Worm (Caenorhabditis elegans) whole organism, young adult: ENCODE results near the gene pik-1.
A peak's percentile ranks its signal among the peaks of the same experiment; 100 is the strongest.

Source experiments
- D2030.7 ChIP-seq: fragments of 200-800 bp; sonication (Bioruptor generic); IDR thresholded peaks from 2 replicates; pipeline ENCODE4 v1.3.6; 2022; ENCODE audit warnings: missing genetic modification reagents, missing genetic modification characterization, missing compliant biosample characterization
- F10E7.11 ChIP-seq: sonication (generic microtip); optimal IDR thresholded peaks from 2 replicates; lab custom pipeline; 2017; ENCODE audit warnings: mild to moderate bottlenecking, missing genetic modification characterization, moderate library complexity, missing compliant biosample characterization
- F52B5.7 ChIP-seq: sonication (generic microtip); optimal IDR thresholded peaks from 2 replicates; lab custom pipeline; 2016; ENCODE audit warnings: mild to moderate bottlenecking, missing genetic modification characterization, missing compliant biosample characterization
- F55B11.4 ChIP-seq: sonication (generic microtip); optimal IDR thresholded peaks from 2 replicates; lab custom pipeline; 2016; ENCODE audit warnings: missing compliant biosample characterization, missing genetic modification characterization, borderline replicate concordance; ENCODE audit not compliant: insufficient read depth
- F57A8.1 ChIP-seq: fragments of 200-800 bp; sonication (Bioruptor generic); optimal IDR thresholded peaks from 2 replicates; lab custom pipeline; 2018; ENCODE audit warnings: mild to moderate bottlenecking, missing genetic modification characterization, moderate library complexity, missing compliant biosample characterization
- Y53G8AR.9 ChIP-seq: fragments of 200-800 bp; sonication (Bioruptor generic); conservative IDR thresholded peaks from 2 replicates; pipeline ENCODE4 v1.3.6; 2022; ENCODE audit warnings: missing genetic modification reagents, missing genetic modification characterization, missing compliant biosample characterization
- ZK185.1 ChIP-seq: sonication (generic microtip); optimal IDR thresholded peaks from 2 replicates; lab custom pipeline; 2016; ENCODE audit warnings: mild to moderate bottlenecking, missing genetic modification characterization, missing compliant biosample characterization; ENCODE audit not compliant: poor library complexity, severe bottlenecking
- ama-1 ChIP-seq, 3 experiments: fragments of 150-350 bp in 1 of 3; sonication (generic microtip) in 2 of 3; optimal IDR thresholded peaks; 2 replicates each; lab custom pipeline; 2014 to 2018; ENCODE audit warnings: missing biosample characterization in 2 of 3, missing genetic modification characterization in 2 of 3, missing genetic modification reagents in 2 of 3
- bed-2 ChIP-seq: fragments of 200-800 bp; sonication (Bioruptor generic); IDR thresholded peaks from 2 replicates; pipeline ENCODE4 v1.3.6; 2022; ENCODE audit warnings: missing genetic modification reagents, missing genetic modification characterization, missing compliant biosample characterization
- cebp-2 ChIP-seq: fragments of 200-800 bp; sonication (Bioruptor generic); IDR thresholded peaks from 2 replicates; pipeline ENCODE4 v1.3.6; 2022; ENCODE audit warnings: missing genetic modification characterization, missing compliant biosample characterization
- ceh-40 ChIP-seq: fragments of 200-800 bp; sonication (Bioruptor generic); IDR thresholded peaks from 2 replicates; pipeline ENCODE4 v1.3.6; 2022; ENCODE audit warnings: missing genetic modification characterization, missing compliant biosample characterization
- ceh-58 ChIP-seq: fragments of 200-800 bp; sonication (Bioruptor generic); IDR thresholded peaks from 2 replicates; pipeline ENCODE4 v1.3.6; 2022; ENCODE audit warnings: missing genetic modification characterization, missing compliant biosample characterization
- ceh-91 ChIP-seq: fragments of 200-800 bp; sonication (Bioruptor generic); IDR thresholded peaks from 2 replicates; pipeline ENCODE4 v1.3.6; 2022; ENCODE audit warnings: missing genetic modification reagents, missing genetic modification characterization, missing compliant biosample characterization
- chd-7 ChIP-seq: sonication (generic microtip); optimal IDR thresholded peaks from 2 replicates; lab custom pipeline; 2016; ENCODE audit warnings: mild to moderate bottlenecking, missing genetic modification characterization, moderate library complexity, missing compliant biosample characterization
- die-1 ChIP-seq: sonication (generic microtip); optimal IDR thresholded peaks from 2 replicates; lab custom pipeline; 2016; ENCODE audit warnings: missing genotype, mild to moderate bottlenecking, missing genetic modification characterization, missing compliant biosample characterization
- dox-1 ChIP-seq: fragments of 200-800 bp; sonication (Bioruptor generic); IDR thresholded peaks from 2 replicates; pipeline ENCODE4 v1.3.6; 2022; ENCODE audit warnings: missing genetic modification reagents, missing genetic modification characterization, missing compliant biosample characterization
- dpl-1 ChIP-seq: fragments of 150-350 bp; optimal IDR thresholded peaks from 2 replicates; lab custom pipeline; 2014; ENCODE audit warnings: missing biosample characterization, missing genetic modification reagents, missing genetic modification characterization
- egl-18 ChIP-seq: fragments of 200-800 bp; sonication (Bioruptor generic); IDR thresholded peaks from 2 replicates; pipeline ENCODE4 v1.3.6; 2022; ENCODE audit warnings: missing genetic modification reagents, missing genetic modification characterization, missing compliant biosample characterization
- ekl-4 ChIP-seq: fragments of 200-800 bp; sonication (Bioruptor generic); IDR thresholded peaks from 2 replicates; pipeline ENCODE4 v1.3.6; 2022; ENCODE audit warnings: missing genetic modification reagents, missing genetic modification characterization, missing compliant biosample characterization
- him-1 ChIP-seq: sonication (generic microtip); optimal IDR thresholded peaks from 2 replicates; lab custom pipeline; 2016; ENCODE audit warnings: missing genotype, missing genetic modification reagents, missing genetic modification characterization, missing compliant biosample characterization
- hmg-1.2 ChIP-seq: fragments of 200-800 bp; sonication (Bioruptor generic); IDR thresholded peaks from 2 replicates; pipeline ENCODE4 v1.3.6; 2022; ENCODE audit warnings: missing genetic modification reagents, missing genetic modification characterization, missing compliant biosample characterization
- hrde-1 ChIP-seq: sonication (generic microtip); optimal IDR thresholded peaks from 2 replicates; lab custom pipeline; 2016; ENCODE audit warnings: missing genetic modification characterization, mild to moderate bottlenecking, missing compliant biosample characterization, moderate library complexity, missing genotype, missing genetic modification reagents, borderline replicate concordance
- let-526 ChIP-seq: fragments of 200-800 bp; sonication (Bioruptor generic); IDR thresholded peaks from 2 replicates; pipeline ENCODE4 v1.3.6; 2022; ENCODE audit warnings: missing genetic modification reagents, missing genetic modification characterization, missing compliant biosample characterization
- let-607 ChIP-seq, 2 experiments: fragments of 200-800 bp in 1 of 2; sonication (Bioruptor generic) in 1 of 2; sonication (generic microtip) in 1 of 2; optimal IDR thresholded peaks; 2 replicates each; lab custom pipeline; 2016 to 2018; ENCODE audit warnings: mild to moderate bottlenecking in 2 of 2, missing compliant biosample characterization in 2 of 2, missing genetic modification characterization in 2 of 2, moderate library complexity in 2 of 2, missing genotype in 1 of 2
- lsl-1 ChIP-seq: fragments of 200-800 bp; sonication (Bioruptor generic); optimal IDR thresholded peaks from 2 replicates; lab custom pipeline; 2018; ENCODE audit warnings: mild to moderate bottlenecking, missing genetic modification characterization, moderate library complexity, missing compliant biosample characterization
- lsy-27 ChIP-seq: sonication (generic microtip); optimal IDR thresholded peaks from 2 replicates; lab custom pipeline; 2017; ENCODE audit warnings: missing genetic modification characterization, mild to moderate bottlenecking, missing compliant biosample characterization, antibody characterized with exemption, missing genotype, borderline replicate concordance; ENCODE audit not compliant: insufficient read depth
- madf-8 ChIP-seq: fragments of 200-800 bp; sonication (Bioruptor generic); conservative IDR thresholded peaks from 2 replicates; pipeline ENCODE4 v1.3.6; 2022; ENCODE audit warnings: missing genetic modification reagents, missing genetic modification characterization, missing compliant biosample characterization
- mes-4 ChIP-seq: sonication (generic microtip); optimal IDR thresholded peaks from 2 replicates; lab custom pipeline; 2016; ENCODE audit warnings: missing genotype, missing genetic modification characterization, missing compliant biosample characterization
- nfya-2 ChIP-seq: fragments of 200-800 bp; sonication (Bioruptor generic); IDR thresholded peaks from 2 replicates; pipeline ENCODE4 v1.3.6; 2022; ENCODE audit warnings: missing genetic modification reagents, missing genetic modification characterization, missing compliant biosample characterization
- nhr-179 ChIP-seq: sonication (generic microtip); optimal IDR thresholded peaks from 2 replicates; lab custom pipeline; 2016; ENCODE audit warnings: mild to moderate bottlenecking, missing genetic modification characterization, missing compliant biosample characterization
- nhr-90 ChIP-seq: sonication (generic microtip); optimal IDR thresholded peaks from 2 replicates; lab custom pipeline; 2016; ENCODE audit warnings: missing genotype, mild to moderate bottlenecking, missing genetic modification characterization, missing compliant biosample characterization
- pbrm-1 ChIP-seq: fragments of 200-800 bp; sonication (Bioruptor generic); IDR thresholded peaks from 2 replicates; pipeline ENCODE4 v1.3.6; 2022; ENCODE audit warnings: missing genetic modification reagents, missing genetic modification characterization, missing compliant biosample characterization
- pha-4 ChIP-seq: fragments of 150-350 bp; sonication (generic microtip); optimal IDR thresholded peaks from 2 replicates; lab custom pipeline; 2014; ENCODE audit warnings: missing biosample characterization, missing genetic modification reagents, missing genetic modification characterization
- repo-1 ChIP-seq: sonication (generic microtip); optimal IDR thresholded peaks from 2 replicates; lab custom pipeline; 2017; ENCODE audit warnings: mild to moderate bottlenecking, missing genetic modification characterization, missing compliant biosample characterization
- sea-2 ChIP-seq: fragments of 200-800 bp; sonication (Bioruptor generic); IDR thresholded peaks from 2 replicates; pipeline ENCODE4 v1.3.6; 2022; ENCODE audit warnings: missing genetic modification characterization, missing compliant biosample characterization
- snpc-1.3 ChIP-seq: sonication (generic microtip); optimal IDR thresholded peaks from 2 replicates; lab custom pipeline; 2017; ENCODE audit warnings: missing genetic modification characterization, mild to moderate bottlenecking, missing compliant biosample characterization, antibody characterized with exemption, moderate library complexity, missing genotype, missing genetic modification reagents; ENCODE audit not compliant: insufficient read depth
- somi-1 ChIP-seq: fragments of 200-800 bp; sonication (Bioruptor generic); optimal IDR thresholded peaks from 2 replicates; lab custom pipeline; 2018; ENCODE audit warnings: mild to moderate bottlenecking, missing genetic modification characterization, missing compliant biosample characterization
- tlf-1 ChIP-seq: fragments of 200-800 bp; sonication (Bioruptor generic); optimal IDR thresholded peaks from 2 replicates; lab custom pipeline; 2018; ENCODE audit warnings: mild to moderate bottlenecking, missing genetic modification characterization, missing compliant biosample characterization
- unc-130 ChIP-seq: sonication (generic microtip); optimal IDR thresholded peaks from 2 replicates; lab custom pipeline; 2016; ENCODE audit warnings: missing genetic modification reagents, missing genetic modification characterization, missing compliant biosample characterization
- unc-62 ChIP-seq: fragments of 150-350 bp; optimal IDR thresholded peaks from 2 replicates; lab custom pipeline; 2014; ENCODE audit warnings: missing biosample characterization, missing genetic modification reagents, missing genetic modification characterization
- zim-3 ChIP-seq: sonication (generic microtip); optimal IDR thresholded peaks from 2 replicates; lab custom pipeline; 2017; ENCODE audit warnings: mild to moderate bottlenecking, missing genetic modification characterization, moderate library complexity, missing compliant biosample characterization
- ztf-25 ChIP-seq: fragments of 200-800 bp; sonication (Bioruptor generic); IDR thresholded peaks from 2 replicates; pipeline ENCODE4 v1.3.6; 2022; ENCODE audit warnings: missing genetic modification reagents, missing genetic modification characterization, missing compliant biosample characterization
- ztf-28 ChIP-seq: fragments of 200-800 bp; sonication (Bioruptor generic); IDR thresholded peaks from 2 replicates; pipeline ENCODE4 v1.3.6; 2022; ENCODE audit warnings: missing genetic modification reagents, missing genetic modification characterization, missing compliant biosample characterization
- ztf-3 ChIP-seq: fragments of 200-800 bp; sonication (Bioruptor generic); optimal IDR thresholded peaks from 2 replicates; lab custom pipeline; 2018; ENCODE audit warnings: mild to moderate bottlenecking, missing genetic modification characterization, missing compliant biosample characterization

pik-1 gene

DNA sequence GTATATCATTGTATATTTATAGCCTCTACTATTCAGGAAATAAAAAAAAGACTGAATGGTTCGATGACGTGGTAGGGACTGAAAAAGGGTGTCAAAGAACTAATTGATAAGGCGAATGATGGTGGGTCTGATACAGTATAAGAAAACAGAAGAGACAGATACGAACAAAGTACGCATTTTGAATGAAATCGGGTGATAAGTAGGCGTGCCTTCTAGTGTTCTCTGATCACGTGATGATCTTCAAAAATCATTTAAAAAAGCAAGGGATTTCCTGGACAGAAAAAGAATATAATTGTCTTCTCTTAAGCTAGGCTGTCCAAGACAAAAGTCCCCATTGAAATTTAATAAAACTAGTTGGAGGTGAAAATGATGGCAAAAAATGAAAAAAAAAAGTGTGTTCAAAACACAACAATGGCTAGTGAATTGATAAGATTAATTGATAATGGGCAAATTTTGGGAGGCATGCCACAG lies 22.6 kb upstream of the pik-1 start (continued):
- TF ChIP-seq ekl-4 (GFP tag; lab: Robert Waterston, UW): no peak
- TF ChIP-seq ztf-25 (GFP tag; lab: Robert Waterston, UW): no peak
- no peak for TF ChIP-seq dox-1
- TF ChIP-seq repo-1: no peak
- no peak for TF ChIP-seq pha-4 (tag; lab: Kevin White, UChicago)
- TF ChIP-seq egl-18: no peak
- no peak for TF ChIP-seq hrde-1 (tag; lab: Kevin White, UChicago)
- no peak for TF ChIP-seq let-526 (GFP tag; lab: Robert Waterston, UW)
- TF ChIP-seq lsy-27 (tag; lab: Kevin White, UChicago): no peak
- TF ChIP-seq let-607 (tag; optimal IDR thresholded peaks at IDR 0.05; lab: Kevin White, UChicago): peak in 1 of 2 experiments; percentile 41
- no peak for TF ChIP-seq ZK185.1 (tag; lab: Kevin White, UChicago)
- no peak for TF ChIP-seq mes-4 (tag; lab: Kevin White, UChicago)
- TF ChIP-seq chd-7: no peak
- TF ChIP-seq F55B11.4 (tag; lab: Kevin White, UChicago): no peak
- peak; percentile 25 for TF ChIP-seq somi-1 (GFP tag; lab: Kevin White, UChicago)
- no peak for TF ChIP-seq ztf-28
- TF ChIP-seq, all 124 proteins: peak for 16

ce11 chrIV:13394686-13395085 lies 21.2 kb upstream of the pik-1 start:
- TF ChIP-seq D2030.7 (GFP tag; lab: Robert Waterston, UW): no peak
- peak; percentile 42 for TF ChIP-seq ama-1 (optimal IDR thresholded peaks at IDR 0.05; lab: Kevin White, UChicago)
- TF ChIP-seq ama-1 (GFP tag; optimal IDR thresholded peaks at IDR 0.05; lab: Kevin White, UChicago): no peak
- no peak for TF ChIP-seq dpl-1 (GFP tag; lab: Kevin White, UChicago)

- TF ChIP-seq zim-3 (no peak), F10E7.11 (no peak), ama-1 (optimal IDR thresholded peaks at IDR 0.05; lab: Kevin White, UChicago) (no peak), ama-1 (GFP tag; optimal IDR thresholded peaks at IDR 0.05; lab: Kevin White, UChicago) (no peak), nfya-2 (no peak), nhr-90 (no peak), hmg-1.2 (GFP tag; lab: Robert Waterston, UW) (peak; percentile 89), Y53G8AR.9 (GFP tag; lab: Robert Waterston, UW) (no peak), sea-2 (GFP tag; lab: Robert Waterston, UW) (no peak), cebp-2 (GFP tag; lab: Robert Waterston, UW) (0 out of 2 replicates have a peak, but pooled peaks have one; percentile 6), him-1 (tag; lab: Kevin White, UChicago) (no peak), ceh-58 (no peak), pbrm-1 (GFP tag; lab: Robert Waterston, UW) (peak; percentile 49; the same call in 1 of the 2 replicates), ceh-91 (no peak), nhr-179 (tag; lab: Kevin White, UChicago) (no peak), ztf-3 (GFP tag; lab: Kevin White, UChicago) (peak; percentile 39), F57A8.1 (GFP tag; lab: Kevin White, UChicago) (no peak), tlf-1 (GFP tag; lab: Kevin White, UChicago) (no peak), unc-62 (GFP tag; lab: Kevin White, UChicago) (no peak), F52B5.7 (tag; lab: Kevin White, UChicago) (no peak), ceh-40 (GFP tag; lab: Robert Waterston, UW) (no peak), egl-18 (no peak), snpc-1.3 (tag; lab: Kevin White, UChicago) (no peak), chd-7 (peak; percentile 88), unc-130 (GFP tag; lab: Kevin White, UChicago) (no peak), lsl-1 (GFP tag; lab: Kevin White, UChicago) (no peak), bed-2 (GFP tag; lab: Robert Waterston, UW) (no peak), let-607 (tag; optimal IDR thresholded peaks at IDR 0.05; lab: Kevin White, UChicago) (peak in 1 of 2 experiments; percentile 49), madf-8 (no peak), die-1 (no peak), ekl-4 (GFP tag; lab: Robert Waterston, UW) (no peak)
These were observed 20.6 kb upstream of the pik-1 start for ce11 chrIV:13395255-13395654.
